Worm (Caenorhabditis elegans) whole organism, mixed stage, embryonic: ENCODE data around the gene H06I04.3.

Experiments used
- M03D4.4 ChIP-seq: sonication (generic microtip); optimal IDR thresholded peaks from 2 replicates; lab custom pipeline; 2017; ENCODE audit warnings: mild to moderate bottlenecking, missing genetic modification characterization, missing compliant biosample characterization
- blmp-1 ChIP-seq: fragments of 150-350 bp; optimal IDR thresholded peaks from 2 replicates; lab custom pipeline; 2014; ENCODE audit warnings: missing biosample characterization, missing genetic modification characterization
- ceh-39 ChIP-seq: fragments of 150-350 bp; optimal IDR thresholded peaks from 2 replicates; lab custom pipeline; 2014; ENCODE audit warnings: missing biosample characterization, missing genetic modification characterization
- ceh-43 ChIP-seq: fragments of 200-800 bp; sonication (Bioruptor generic); optimal IDR thresholded peaks from 2 replicates; lab custom pipeline; 2018; ENCODE audit warnings: mild to moderate bottlenecking, missing genetic modification characterization, moderate library complexity, missing compliant biosample characterization
- ceh-83 ChIP-seq: fragments of 200-800 bp; sonication (Bioruptor generic); optimal IDR thresholded peaks from 2 replicates; lab custom pipeline; 2018; ENCODE audit warnings: mild to moderate bottlenecking, missing genetic modification characterization, missing compliant biosample characterization
- ces-1 ChIP-seq: fragments of 150-350 bp; optimal IDR thresholded peaks from 2 replicates; lab custom pipeline; 2014; ENCODE audit warnings: missing biosample characterization, missing genetic modification reagents, missing genetic modification characterization
- cnd-1 ChIP-seq: fragments of 200-800 bp; sonication (Bioruptor generic); optimal IDR thresholded peaks from 2 replicates; lab custom pipeline; 2018; ENCODE audit warnings: mild to moderate bottlenecking, missing genetic modification characterization, missing compliant biosample characterization
- drap-1 ChIP-seq: fragments of 200-800 bp; sonication (Bioruptor generic); optimal IDR thresholded peaks from 3 replicates; lab custom pipeline; 2018; ENCODE audit warnings: mild to moderate bottlenecking, missing genetic modification characterization, missing compliant biosample characterization
- elt-1 ChIP-seq: sonication (generic microtip); optimal IDR thresholded peaks from 2 replicates; lab custom pipeline; 2017; ENCODE audit warnings: missing genetic modification characterization, mild to moderate bottlenecking, missing compliant biosample characterization, antibody characterized with exemption, moderate library complexity, borderline replicate concordance; ENCODE audit not compliant: insufficient read depth
- elt-3 ChIP-seq: fragments of 150-350 bp; optimal IDR thresholded peaks from 2 replicates; lab custom pipeline; 2014; ENCODE audit warnings: missing biosample characterization, missing genetic modification characterization
- flh-1 ChIP-seq: fragments of 200-800 bp; sonication (Bioruptor generic); optimal IDR thresholded peaks from 2 replicates; lab custom pipeline; 2018; ENCODE audit warnings: mild to moderate bottlenecking, missing genetic modification characterization, moderate library complexity, missing compliant biosample characterization
- ham-2 ChIP-seq: fragments of 200-800 bp; sonication (Bioruptor generic); optimal IDR thresholded peaks from 2 replicates; lab custom pipeline; 2018; ENCODE audit warnings: mild to moderate bottlenecking, missing genetic modification characterization, missing compliant biosample characterization
- hlh-1 ChIP-seq: fragments of 150-350 bp; optimal IDR thresholded peaks from 2 replicates; lab custom pipeline; 2014; ENCODE audit warnings: missing biosample characterization, missing genetic modification reagents, missing genetic modification characterization
- lin-13 ChIP-seq: fragments of 150-350 bp; optimal IDR thresholded peaks from 2 replicates; lab custom pipeline; 2014; ENCODE audit warnings: missing biosample characterization, missing genetic modification characterization
- lin-32 ChIP-seq: fragments of 200-800 bp; sonication (Bioruptor generic); optimal IDR thresholded peaks from 2 replicates; lab custom pipeline; 2018; ENCODE audit warnings: mild to moderate bottlenecking, missing genetic modification characterization, missing compliant biosample characterization
- lsy-2 ChIP-seq: fragments of 150-350 bp; optimal IDR thresholded peaks from 2 replicates; lab custom pipeline; 2014; ENCODE audit warnings: missing biosample characterization, missing genetic modification characterization
- mab-5 ChIP-seq: fragments of 150-350 bp; optimal IDR thresholded peaks from 2 replicates; lab custom pipeline; 2014; ENCODE audit warnings: missing biosample characterization, missing genetic modification characterization
- mep-1 ChIP-seq: fragments of 150-350 bp; optimal IDR thresholded peaks from 2 replicates; lab custom pipeline; 2017; ENCODE audit warnings: missing biosample characterization, missing genetic modification reagents, missing genetic modification characterization, inconsistent platforms
- mls-2 ChIP-seq: sonication (generic microtip); optimal IDR thresholded peaks from 2 replicates; lab custom pipeline; 2016; ENCODE audit warnings: mild to moderate bottlenecking, missing genetic modification characterization, moderate library complexity, missing compliant biosample characterization
- nhr-12 ChIP-seq: fragments of 150-350 bp; optimal IDR thresholded peaks from 2 replicates; lab custom pipeline; 2014; ENCODE audit warnings: missing biosample characterization, missing genetic modification characterization
- nhr-2 ChIP-seq: fragments of 150-350 bp; optimal IDR thresholded peaks from 2 replicates; lab custom pipeline; 2014; ENCODE audit warnings: missing biosample characterization, missing genetic modification characterization
- nhr-237 ChIP-seq: fragments of 150-350 bp; optimal IDR thresholded peaks from 2 replicates; lab custom pipeline; 2014; ENCODE audit warnings: missing biosample characterization, missing genetic modification characterization
- nhr-28 ChIP-seq: fragments of 150-350 bp; optimal IDR thresholded peaks from 2 replicates; lab custom pipeline; 2014; ENCODE audit warnings: missing biosample characterization, missing genetic modification characterization
- nhr-76 ChIP-seq: sonication (generic microtip); optimal IDR thresholded peaks from 2 replicates; lab custom pipeline; 2017; ENCODE audit warnings: missing biosample characterization, missing genetic modification characterization
- pha-4 ChIP-seq: fragments of 150-350 bp; optimal IDR thresholded peaks from 2 replicates; lab custom pipeline; 2018; ENCODE audit warnings: missing biosample characterization, missing genetic modification reagents, missing genetic modification characterization
- sem-2 ChIP-seq: fragments of 200-800 bp; sonication (Bioruptor generic); optimal IDR thresholded peaks from 2 replicates; lab custom pipeline; 2018; ENCODE audit warnings: mild to moderate bottlenecking, missing genetic modification characterization, missing compliant biosample characterization
- snpc-4 ChIP-seq: fragments of 150-350 bp; optimal IDR thresholded peaks from 2 replicates; lab custom pipeline; 2014; ENCODE audit warnings: missing biosample characterization, missing genetic modification characterization
- sptf-1 ChIP-seq: sonication (generic microtip); optimal IDR thresholded peaks from 2 replicates; lab custom pipeline; 2017; ENCODE audit warnings: mild to moderate bottlenecking, missing genetic modification characterization, moderate library complexity, missing compliant biosample characterization
- tbx-8 ChIP-seq: fragments of 200-800 bp; sonication (Bioruptor generic); optimal IDR thresholded peaks from 2 replicates; lab custom pipeline; 2018; ENCODE audit warnings: mild to moderate bottlenecking, missing genetic modification characterization, moderate library complexity, missing compliant biosample characterization
- unc-120 ChIP-seq: sonication (generic microtip); optimal IDR thresholded peaks from 2 replicates; lab custom pipeline; 2017; ENCODE audit warnings: missing genetic modification characterization, missing compliant biosample characterization; ENCODE audit not compliant: poor library complexity, severe bottlenecking
- unc-39 ChIP-seq: fragments of 150-350 bp; optimal IDR thresholded peaks from 2 replicates; lab custom pipeline; 2014; ENCODE audit warnings: missing biosample characterization, missing genetic modification characterization
- zip-8 ChIP-seq: fragments of 150-350 bp; optimal IDR thresholded peaks from 2 replicates; lab custom pipeline; 2014; ENCODE audit warnings: missing biosample characterization, missing genetic modification characterization
- ztf-11 ChIP-seq: fragments of 150-350 bp; optimal IDR thresholded peaks from 2 replicates; lab custom pipeline; 2014; ENCODE audit warnings: missing biosample characterization, missing genetic modification characterization

The H06I04.3 gene

ce11 chrIII:3033931-3034330 is 36.4 kb upstream of the H06I04.3 start:
- TF ChIP-seq flh-1 (GFP tag; lab: Kevin White, UChicago), result no peak
- no peak for TF ChIP-seq cnd-1 (tag; lab: Kevin White, UChicago)
- no peak for TF ChIP-seq nhr-12
- TF ChIP-seq mab-5 (tag; lab: Kevin White, UChicago), result no peak
- no peak for TF ChIP-seq hlh-1 (tag; lab: Kevin White, UChicago)
- TF ChIP-seq zip-8 (tag; lab: Kevin White, UChicago), result no peak
- TF ChIP-seq ceh-83 (GFP tag; lab: Kevin White, UChicago), result no peak
- no peak for TF ChIP-seq ceh-43 (GFP tag; lab: Kevin White, UChicago)
- no peak for TF ChIP-seq drap-1 (GFP tag; lab: Kevin White, UChicago)
- no peak for TF ChIP-seq unc-39 (tag; lab: Kevin White, UChicago)
- TF ChIP-seq snpc-4 (tag; lab: Kevin White, UChicago), result no peak

- no peak for TF ChIP-seq nhr-76 (tag; lab: Kevin White, UChicago)
These were observed 35.9 kb upstream of the H06I04.3 start for ce11 chrIII:3034458-3034857.

ce11 chrIII:3035977-3036376 is 34.3 kb upstream of the H06I04.3 start:
- TF ChIP-seq ham-2 (GFP tag; lab: Kevin White, UChicago) (no peak), pha-4 (tag; lab: Kevin White, UChicago) (peak; percentile 43), mls-2 (tag; lab: Kevin White, UChicago) (peak; percentile 38), sem-2 (GFP tag; lab: Kevin White, UChicago) (no peak), ceh-83 (GFP tag; lab: Kevin White, UChicago) (peak; percentile 31), hlh-1 (tag; lab: Kevin White, UChicago) (peak; percentile 38), ces-1 (GFP tag; lab: Kevin White, UChicago) (peak; percentile 68), elt-3 (no peak), mep-1 (tag; lab: Kevin White, UChicago) (peak; percentile 54), nhr-237 (tag; lab: Kevin White, UChicago) (no peak), M03D4.4 (tag; lab: Kevin White, UChicago) (no peak), mab-5 (tag; lab: Kevin White, UChicago) (no peak), tbx-8 (GFP tag; lab: Kevin White, UChicago) (no peak), ztf-11 (tag; lab: Kevin White, UChicago) (no peak)
- TF ChIP-seq, all 35 proteins: peak for 6

DNA sequence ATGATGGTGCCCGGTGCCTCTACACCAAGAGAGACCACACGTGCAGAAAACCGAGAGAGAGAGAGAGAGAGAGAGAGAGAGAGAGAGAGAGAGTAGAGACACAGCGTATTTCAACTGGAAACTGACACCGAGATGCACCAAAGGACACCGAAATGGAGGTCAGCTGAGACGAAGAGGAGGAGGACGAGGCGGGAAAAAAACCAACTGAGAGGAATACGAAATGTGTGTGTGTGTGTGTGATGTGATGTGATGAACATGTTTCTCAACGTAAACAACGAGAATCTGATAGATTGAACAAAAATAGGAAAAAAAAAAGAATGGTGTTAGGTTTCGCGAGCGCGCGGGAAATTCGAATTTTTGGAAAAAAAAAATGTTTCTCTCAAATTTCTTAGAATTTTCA is 33.0 kb upstream of the H06I04.3 start:
- TF ChIP-seq hlh-1 (tag; lab: Kevin White, UChicago), result peak; percentile 13
- TF ChIP-seq sptf-1 (tag; lab: Kevin White, UChicago), result peak; percentile 21
- TF ChIP-seq ces-1 (GFP tag; lab: Kevin White, UChicago), result no peak

- TF ChIP-seq mls-2 (tag; lab: Kevin White, UChicago) (no peak), ceh-83 (GFP tag; lab: Kevin White, UChicago) (no peak), nhr-28 (tag; lab: Kevin White, UChicago) (no peak), tbx-8 (GFP tag; lab: Kevin White, UChicago) (no peak), ceh-39 (tag; lab: Kevin White, UChicago) (no peak), zip-8 (tag; lab: Kevin White, UChicago) (no peak)
These were observed 29.4 kb upstream of the H06I04.3 start, which contains the start of gene daf-2 for ce11 chrIII:3040735-3041439. daf-2 (minus strand) TSS chrIII:3040846.

- TF ChIP-seq elt-1, result no peak
These were observed 23.3 kb upstream of the H06I04.3 start, which contains the start of gene cutl-25 for ce11 chrIII:3047040-3047439. cutl-25 (minus strand) TSS chrIII:3047140.

DNA sequence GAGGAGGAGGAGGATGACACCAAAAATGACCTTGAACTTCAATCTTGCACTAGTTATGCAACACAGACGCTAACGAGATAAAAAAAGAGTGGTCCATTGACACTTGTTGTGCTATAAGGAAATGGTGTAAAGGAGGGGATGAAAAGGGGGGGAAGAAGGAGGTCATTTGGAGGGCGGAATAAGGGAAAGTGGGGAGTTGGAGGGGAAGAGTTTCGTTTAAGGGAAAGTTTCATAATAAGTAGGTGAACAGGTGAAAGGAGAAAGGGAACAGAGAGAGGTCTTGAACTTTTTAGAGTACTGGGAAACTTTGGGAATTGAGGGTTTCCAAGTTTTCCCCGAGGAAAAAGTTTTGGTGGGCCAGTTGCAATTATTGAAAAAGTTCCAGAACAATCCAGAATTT is 22.4 kb upstream of the H06I04.3 start:
- TF ChIP-seq ztf-11 (tag; lab: Kevin White, UChicago) (no peak), ces-1 (GFP tag; lab: Kevin White, UChicago) (no peak), tbx-8 (GFP tag; lab: Kevin White, UChicago) (no peak), flh-1 (GFP tag; lab: Kevin White, UChicago) (no peak), unc-39 (tag; lab: Kevin White, UChicago) (no peak), nhr-76 (tag; lab: Kevin White, UChicago) (no peak), snpc-4 (tag; lab: Kevin White, UChicago) (no peak), mls-2 (tag; lab: Kevin White, UChicago) (no peak), elt-3 (no peak), hlh-1 (tag; lab: Kevin White, UChicago) (no peak), lin-32 (no peak), ceh-43 (GFP tag; lab: Kevin White, UChicago) (no peak), nhr-2 (tag; lab: Kevin White, UChicago) (peak; percentile 77), ham-2 (GFP tag; lab: Kevin White, UChicago) (no peak), cnd-1 (tag; lab: Kevin White, UChicago) (no peak), lsy-2 (no peak), ceh-39 (tag; lab: Kevin White, UChicago) (no peak), nhr-237 (tag; lab: Kevin White, UChicago) (no peak), lin-13 (no peak), mep-1 (tag; lab: Kevin White, UChicago) (no peak), elt-1 (no peak), blmp-1 (tag; lab: Kevin White, UChicago) (peak; percentile 28), zip-8 (tag; lab: Kevin White, UChicago) (peak; percentile 22), unc-120 (no peak)
